Worm (Caenorhabditis elegans) whole organism, L2 larva: Measurements from ENCODE around the gene snfc-5.
"Not testable (repeated sequence)": the region's sequence is repeated elsewhere in the genome, so short reads cannot be mapped to it uniquely, and the experiment has no call there.

ENCODE experiments used
- fos-1 ChIP-seq: fragments of 150-350 bp; optimal IDR thresholded peaks from 2 replicates; lab custom pipeline; 2014; ENCODE audit warnings: missing biosample characterization, missing genetic modification characterization
- skn-1 ChIP-seq: sonication (generic microtip); optimal IDR thresholded peaks from 2 replicates; lab custom pipeline; 2017; ENCODE audit warnings: missing biosample characterization, missing genetic modification characterization
- sma-9 ChIP-seq, 2 experiments: fragments of 150-350 bp in 1 of 2; sonication (generic microtip) in 1 of 2; optimal IDR thresholded peaks; 2 replicates each; lab custom pipeline; 2014 to 2016; ENCODE audit warnings: missing genetic modification characterization in 2 of 2, mild to moderate bottlenecking in 1 of 2, missing biosample characterization in 1 of 2, missing compliant biosample characterization in 1 of 2, missing genetic modification reagents in 1 of 2, moderate library complexity in 1 of 2
- unc-39 ChIP-seq: fragments of 150-350 bp; optimal IDR thresholded peaks from 2 replicates; lab custom pipeline; 2014; ENCODE audit warnings: missing biosample characterization, missing genetic modification characterization

DNA sequence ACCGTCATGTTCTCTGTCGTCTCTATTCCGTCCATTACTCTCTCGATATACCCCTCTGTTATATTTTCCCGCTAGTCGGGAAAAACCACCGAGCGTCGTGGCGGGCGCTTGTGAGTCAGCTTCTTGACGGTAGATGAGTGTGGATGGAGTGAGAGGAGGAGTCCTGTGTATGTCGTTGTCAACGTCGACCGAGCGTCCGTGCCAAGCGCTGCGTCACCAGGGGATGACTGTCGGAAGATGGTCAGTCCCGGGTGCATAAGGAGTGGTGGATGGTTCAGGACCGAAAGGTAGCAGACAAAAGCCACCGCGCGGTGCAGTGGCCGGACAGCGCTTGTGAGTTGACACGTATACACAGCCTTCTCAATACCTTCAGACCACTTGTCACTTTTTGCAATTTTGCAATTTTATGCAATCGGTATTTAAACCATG, 35.2 kb upstream of the snfc-5 start:
- TF ChIP-seq sma-9 (GFP tag; optimal IDR thresholded peaks at IDR 0.05; lab: Kevin White, UChicago); sma-9 (tag; optimal IDR thresholded peaks at IDR 0.05; lab: Kevin White, UChicago); skn-1 (tag; lab: Kevin White, UChicago); unc-39 (tag; lab: Kevin White, UChicago): not testable (repeated sequence)
- TF ChIP-seq fos-1 (tag; lab: Kevin White, UChicago): peak; percentile 64
